Worm (Caenorhabditis elegans) whole organism, young adult: ENCODE data around the gene ech-8.

Experiments used
- B0035.1 ChIP-seq: sonication (generic microtip); optimal IDR thresholded peaks from 2 replicates; lab custom pipeline; 2016; ENCODE audit warnings: missing genetic modification characterization, mild to moderate bottlenecking, missing compliant biosample characterization, missing genotype, missing genetic modification reagents
- C06A6.2 ChIP-seq: fragments of 200-800 bp; sonication (Bioruptor generic); conservative IDR thresholded peaks from 2 replicates; pipeline ENCODE4 v1.3.6; 2022; ENCODE audit warnings: missing genetic modification characterization, missing compliant biosample characterization
- D2030.7 ChIP-seq: fragments of 200-800 bp; sonication (Bioruptor generic); IDR thresholded peaks from 2 replicates; pipeline ENCODE4 v1.3.6; 2022; ENCODE audit warnings: missing genetic modification reagents, missing genetic modification characterization, missing compliant biosample characterization
- F22D6.2 ChIP-seq: sonication (generic microtip); optimal IDR thresholded peaks from 2 replicates; lab custom pipeline; 2016; ENCODE audit warnings: mild to moderate bottlenecking, missing genetic modification characterization, missing compliant biosample characterization
- F33H1.4 ChIP-seq: fragments of 200-800 bp; sonication (Bioruptor generic); IDR thresholded peaks from 2 replicates; pipeline ENCODE4 v1.3.6; 2022; ENCODE audit warnings: missing genetic modification reagents, missing genetic modification characterization, missing compliant biosample characterization
- K12H6.12 ChIP-seq: fragments of 200-800 bp; sonication (Bioruptor generic); optimal IDR thresholded peaks from 2 replicates; lab custom pipeline; 2018; ENCODE audit warnings: mild to moderate bottlenecking, missing genetic modification characterization, missing compliant biosample characterization
- Y53F4B.3 ChIP-seq: fragments of 200-800 bp; sonication (Bioruptor generic); IDR thresholded peaks from 2 replicates; pipeline ENCODE4 v1.3.6; 2022; ENCODE audit warnings: missing genetic modification reagents, missing genetic modification characterization, missing compliant biosample characterization
- Y56A3A.18 ChIP-seq: fragments of 200-800 bp; sonication (Bioruptor generic); IDR thresholded peaks from 2 replicates; pipeline ENCODE4 v1.3.6; 2022; ENCODE audit warnings: missing genetic modification reagents, missing genetic modification characterization, missing compliant biosample characterization
- ZK185.1 ChIP-seq: sonication (generic microtip); optimal IDR thresholded peaks from 2 replicates; lab custom pipeline; 2016; ENCODE audit warnings: mild to moderate bottlenecking, missing genetic modification characterization, missing compliant biosample characterization; ENCODE audit not compliant: poor library complexity, severe bottlenecking
- cebp-1 ChIP-seq, 2 experiments: fragments of 200-800 bp in 1 of 2; sonication (Bioruptor generic) in 1 of 2; sonication (generic microtip) in 1 of 2; IDR thresholded peaks in 1 of 2; optimal IDR thresholded peaks in 1 of 2; 2 replicates each; pipeline versions ENCODE4 v1.3.6 to Lab custom; 2017 to 2022; ENCODE audit warnings: missing compliant biosample characterization in 2 of 2, missing genetic modification characterization in 2 of 2, mild to moderate bottlenecking in 1 of 2, missing genetic modification reagents in 1 of 2, moderate library complexity in 1 of 2
- ceh-40 ChIP-seq: fragments of 200-800 bp; sonication (Bioruptor generic); IDR thresholded peaks from 2 replicates; pipeline ENCODE4 v1.3.6; 2022; ENCODE audit warnings: missing genetic modification characterization, missing compliant biosample characterization
- ceh-91 ChIP-seq: fragments of 200-800 bp; sonication (Bioruptor generic); IDR thresholded peaks from 2 replicates; pipeline ENCODE4 v1.3.6; 2022; ENCODE audit warnings: missing genetic modification reagents, missing genetic modification characterization, missing compliant biosample characterization
- dox-1 ChIP-seq: fragments of 200-800 bp; sonication (Bioruptor generic); IDR thresholded peaks from 2 replicates; pipeline ENCODE4 v1.3.6; 2022; ENCODE audit warnings: missing genetic modification reagents, missing genetic modification characterization, missing compliant biosample characterization
- efl-1 ChIP-seq: fragments of 150-350 bp; optimal IDR thresholded peaks from 2 replicates; lab custom pipeline; 2014; ENCODE audit warnings: missing biosample characterization, missing genetic modification reagents, missing genetic modification characterization
- egl-18 ChIP-seq: fragments of 200-800 bp; sonication (Bioruptor generic); IDR thresholded peaks from 2 replicates; pipeline ENCODE4 v1.3.6; 2022; ENCODE audit warnings: missing genetic modification reagents, missing genetic modification characterization, missing compliant biosample characterization
- egrh-3 ChIP-seq: fragments of 200-800 bp; sonication (Bioruptor generic); IDR thresholded peaks from 2 replicates; pipeline ENCODE4 v1.3.6; 2022; ENCODE audit warnings: missing genetic modification reagents, missing genetic modification characterization, missing compliant biosample characterization
- ekl-4 ChIP-seq: fragments of 200-800 bp; sonication (Bioruptor generic); IDR thresholded peaks from 2 replicates; pipeline ENCODE4 v1.3.6; 2022; ENCODE audit warnings: missing genetic modification reagents, missing genetic modification characterization, missing compliant biosample characterization
- ets-4 ChIP-seq: fragments of 200-800 bp; sonication (Bioruptor generic); optimal IDR thresholded peaks from 2 replicates; lab custom pipeline; 2018; ENCODE audit warnings: mild to moderate bottlenecking, missing genetic modification characterization, missing compliant biosample characterization
- fkh-3 ChIP-seq: sonication (generic microtip); optimal IDR thresholded peaks from 2 replicates; lab custom pipeline; 2016; ENCODE audit warnings: mild to moderate bottlenecking, missing genetic modification characterization, missing compliant biosample characterization
- hsf-1 ChIP-seq: fragments of 200-800 bp; sonication (Bioruptor generic); IDR thresholded peaks from 2 replicates; pipeline ENCODE4 v1.3.6; 2022; ENCODE audit warnings: missing genetic modification reagents, missing genetic modification characterization, missing compliant biosample characterization
- lag-1 ChIP-seq: fragments of 200-800 bp; sonication (Bioruptor generic); IDR thresholded peaks from 2 replicates; pipeline ENCODE4 v1.3.6; 2022; ENCODE audit warnings: missing genetic modification reagents, missing genetic modification characterization, missing compliant biosample characterization
- lin-40 ChIP-seq: sonication (generic microtip); optimal IDR thresholded peaks from 2 replicates; lab custom pipeline; 2016; ENCODE audit warnings: missing genetic modification characterization, mild to moderate bottlenecking, missing compliant biosample characterization, missing genotype, missing genetic modification reagents
- lsl-1 ChIP-seq: fragments of 200-800 bp; sonication (Bioruptor generic); optimal IDR thresholded peaks from 2 replicates; lab custom pipeline; 2018; ENCODE audit warnings: mild to moderate bottlenecking, missing genetic modification characterization, moderate library complexity, missing compliant biosample characterization
- lsy-27 ChIP-seq: sonication (generic microtip); optimal IDR thresholded peaks from 2 replicates; lab custom pipeline; 2017; ENCODE audit warnings: missing genetic modification characterization, mild to moderate bottlenecking, missing compliant biosample characterization, antibody characterized with exemption, missing genotype, borderline replicate concordance; ENCODE audit not compliant: insufficient read depth
- madf-8 ChIP-seq: fragments of 200-800 bp; sonication (Bioruptor generic); conservative IDR thresholded peaks from 2 replicates; pipeline ENCODE4 v1.3.6; 2022; ENCODE audit warnings: missing genetic modification reagents, missing genetic modification characterization, missing compliant biosample characterization
- mel-28 ChIP-seq: sonication (generic microtip); optimal IDR thresholded peaks from 2 replicates; lab custom pipeline; 2016; ENCODE audit warnings: borderline replicate concordance, mild to moderate bottlenecking, missing genetic modification characterization, missing compliant biosample characterization
- mes-4 ChIP-seq: sonication (generic microtip); optimal IDR thresholded peaks from 2 replicates; lab custom pipeline; 2016; ENCODE audit warnings: missing genotype, missing genetic modification characterization, missing compliant biosample characterization
- mxl-1 ChIP-seq: sonication (generic microtip); optimal IDR thresholded peaks from 2 replicates; lab custom pipeline; 2016; ENCODE audit warnings: missing genetic modification characterization, missing compliant biosample characterization
- nhr-120 ChIP-seq: fragments of 200-800 bp; sonication (Bioruptor generic); IDR thresholded peaks from 2 replicates; pipeline ENCODE4 v1.3.6; 2022; ENCODE audit warnings: missing genetic modification characterization, missing compliant biosample characterization
- nhr-179 ChIP-seq: sonication (generic microtip); optimal IDR thresholded peaks from 2 replicates; lab custom pipeline; 2016; ENCODE audit warnings: mild to moderate bottlenecking, missing genetic modification characterization, missing compliant biosample characterization
- nhr-80 ChIP-seq: sonication (generic microtip); optimal IDR thresholded peaks from 2 replicates; lab custom pipeline; 2016; ENCODE audit warnings: missing genetic modification characterization, missing compliant biosample characterization
- rcor-1 ChIP-seq: fragments of 200-800 bp; sonication (Bioruptor generic); IDR thresholded peaks from 2 replicates; pipeline ENCODE4 v1.3.6; 2022; ENCODE audit warnings: missing genetic modification reagents, missing genetic modification characterization, missing compliant biosample characterization
- snpc-1.1 ChIP-seq: sonication (generic microtip); optimal IDR thresholded peaks from 2 replicates; lab custom pipeline; 2017; ENCODE audit warnings: missing genetic modification characterization, mild to moderate bottlenecking, missing compliant biosample characterization, antibody characterized with exemption, moderate library complexity, missing genotype, missing genetic modification reagents; ENCODE audit not compliant: insufficient read depth
- snpc-4 ChIP-seq, 5 experiments: fragments of 150-350 bp in 1 of 5; sonication (generic microtip) in 4 of 5; optimal IDR thresholded peaks; 2 replicates each; lab custom pipeline; 2014 to 2018; ENCODE audit warnings: missing genetic modification characterization in 5 of 5, missing biosample characterization in 3 of 5, antibody characterized with exemption in 2 of 5, mild to moderate bottlenecking in 2 of 5, missing compliant biosample characterization in 2 of 5, missing genotype in 2 of 5, moderate library complexity in 2 of 5, missing genetic modification reagents in 1 of 5
- tbp1 ChIP-seq: fragments of 200-800 bp; sonication (Bioruptor generic); optimal IDR thresholded peaks from 2 replicates; lab custom pipeline; 2018; ENCODE audit warnings: mild to moderate bottlenecking, missing genetic modification characterization, missing compliant biosample characterization
- unc-130 ChIP-seq: sonication (generic microtip); optimal IDR thresholded peaks from 2 replicates; lab custom pipeline; 2016; ENCODE audit warnings: missing genetic modification reagents, missing genetic modification characterization, missing compliant biosample characterization
- xnd-1 ChIP-seq: sonication (generic microtip); optimal IDR thresholded peaks from 2 replicates; lab custom pipeline; 2016; ENCODE audit warnings: missing genotype, missing genetic modification reagents, missing genetic modification characterization, missing compliant biosample characterization
- ztf-18 ChIP-seq: sonication (generic microtip); optimal IDR thresholded peaks from 2 replicates; lab custom pipeline; 2016; ENCODE audit warnings: missing genotype, mild to moderate bottlenecking, missing genetic modification characterization, missing compliant biosample characterization
- ztf-25 ChIP-seq: fragments of 200-800 bp; sonication (Bioruptor generic); IDR thresholded peaks from 2 replicates; pipeline ENCODE4 v1.3.6; 2022; ENCODE audit warnings: missing genetic modification reagents, missing genetic modification characterization, missing compliant biosample characterization
- ztf-28 ChIP-seq: fragments of 200-800 bp; sonication (Bioruptor generic); IDR thresholded peaks from 2 replicates; pipeline ENCODE4 v1.3.6; 2022; ENCODE audit warnings: missing genetic modification reagents, missing genetic modification characterization, missing compliant biosample characterization
- ztf-3 ChIP-seq: fragments of 200-800 bp; sonication (Bioruptor generic); optimal IDR thresholded peaks from 2 replicates; lab custom pipeline; 2018; ENCODE audit warnings: mild to moderate bottlenecking, missing genetic modification characterization, missing compliant biosample characterization
- ztf-6 ChIP-seq: fragments of 200-800 bp; sonication (Bioruptor generic); IDR thresholded peaks from 2 replicates; pipeline ENCODE4 v1.3.6; 2022; ENCODE audit warnings: missing genetic modification reagents, missing genetic modification characterization, missing compliant biosample characterization

The ech-8 gene

DNA sequence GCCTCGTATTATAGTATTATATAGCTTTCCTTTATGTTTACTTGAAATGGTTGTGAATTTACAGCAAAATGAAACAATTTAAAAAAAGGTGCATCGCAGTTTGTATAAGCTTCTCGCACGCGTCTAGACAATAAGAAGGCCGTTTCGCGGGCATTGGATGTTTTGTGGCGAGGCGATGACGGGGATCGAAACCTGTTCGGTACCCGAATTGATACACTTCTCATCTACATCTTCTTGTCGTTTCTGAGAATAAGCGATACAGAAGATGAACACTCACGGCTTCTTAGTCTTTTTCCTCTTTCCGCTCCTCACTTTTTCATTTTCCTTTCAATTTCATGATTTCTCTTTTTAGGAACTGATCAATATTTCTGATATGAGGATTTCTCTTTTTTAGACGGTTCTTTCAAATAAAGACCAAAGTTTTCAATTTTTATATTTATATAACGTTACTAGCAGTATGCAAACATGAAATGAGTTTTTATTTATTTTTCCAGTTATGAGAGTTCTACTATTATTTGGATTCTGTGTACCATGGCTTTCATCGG is 6.8 kb upstream of the ech-8 start, which contains the start of gene F01G10.10 (continued):
- no peak for TF ChIP-seq madf-8 (GFP tag; lab: Robert Waterston, UW)
- TF ChIP-seq nhr-179, result no peak
- no peak for TF ChIP-seq mxl-1 (tag; lab: Kevin White, UChicago)
- TF ChIP-seq, all 124 proteins: peak for 39

DNA sequence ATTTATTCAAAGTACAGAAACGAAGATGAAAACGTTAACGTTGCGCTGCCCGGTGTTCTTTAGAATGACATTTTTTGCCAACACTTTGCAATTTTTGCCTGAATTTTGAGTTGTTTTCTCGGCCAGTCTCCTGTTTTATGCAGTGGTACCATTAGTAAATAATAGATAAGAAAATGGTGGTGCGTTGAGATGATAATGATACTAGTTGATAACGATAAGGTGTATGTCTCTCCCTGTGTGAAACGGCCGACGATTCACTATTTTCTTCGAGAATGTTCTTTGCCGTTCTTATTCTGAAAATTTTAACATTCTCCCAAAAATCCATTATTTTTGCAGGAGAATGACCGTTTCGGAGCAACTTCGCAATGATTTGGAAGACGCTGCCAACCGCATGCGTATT is 4.3 kb upstream of the ech-8 start, which contains the start of gene tkt-1:
tkt-1 (plus strand) TSS at position 337 of the 400 bp plus-strand sequence.
- no peak for TF ChIP-seq cebp-1 (GFP tag; IDR thresholded peaks at IDR 0.05; lab: Robert Waterston, UW)
- peak; percentile 4 for TF ChIP-seq cebp-1 (tag; optimal IDR thresholded peaks at IDR 0.05; lab: Kevin White, UChicago)
- no peak for TF ChIP-seq ztf-3 (GFP tag; lab: Kevin White, UChicago)
- TF ChIP-seq ekl-4, result 0 out of 2 replicates have a peak, but pooled peaks have one; percentile 40
- TF ChIP-seq K12H6.12, result no peak
- no peak for TF ChIP-seq egrh-3 (GFP tag; lab: Robert Waterston, UW)
- no peak for TF ChIP-seq ztf-25
- peak; percentile 74 for TF ChIP-seq nhr-80 (tag; lab: Kevin White, UChicago)
- no peak for TF ChIP-seq F33H1.4 (GFP tag; lab: Robert Waterston, UW)
- no peak for TF ChIP-seq lag-1 (GFP tag; lab: Robert Waterston, UW)
- TF ChIP-seq unc-130 (GFP tag; lab: Kevin White, UChicago), result no peak
- TF ChIP-seq nhr-120 (GFP tag; lab: Robert Waterston, UW), result no peak
- TF ChIP-seq ztf-6 (GFP tag; lab: Robert Waterston, UW), result no peak
- TF ChIP-seq mxl-1 (tag; lab: Kevin White, UChicago), result no peak
- TF ChIP-seq snpc-4 (GFP tag; optimal IDR thresholded peaks at IDR 0.05; lab: Kevin White, UChicago), result no peak
- TF ChIP-seq snpc-4 (tag; optimal IDR thresholded peaks at IDR 0.05; lab: Kevin White, UChicago), result no peak
- TF ChIP-seq tbp1 (GFP tag; lab: Kevin White, UChicago), result peak; percentile 10
- TF ChIP-seq lsy-27 (tag; lab: Kevin White, UChicago), result no peak
- no peak for TF ChIP-seq lin-40 (tag; lab: Kevin White, UChicago)
- no peak for TF ChIP-seq fkh-3 (tag; lab: Kevin White, UChicago)
- peak; percentile 26 for TF ChIP-seq ets-4 (GFP tag; lab: Kevin White, UChicago)
- no peak for TF ChIP-seq Y53F4B.3 (GFP tag; lab: Robert Waterston, UW)
- no peak for TF ChIP-seq F22D6.2
- TF ChIP-seq ceh-91 (GFP tag; lab: Robert Waterston, UW), result no peak
- TF ChIP-seq hsf-1, result peak; percentile 74

DNA sequence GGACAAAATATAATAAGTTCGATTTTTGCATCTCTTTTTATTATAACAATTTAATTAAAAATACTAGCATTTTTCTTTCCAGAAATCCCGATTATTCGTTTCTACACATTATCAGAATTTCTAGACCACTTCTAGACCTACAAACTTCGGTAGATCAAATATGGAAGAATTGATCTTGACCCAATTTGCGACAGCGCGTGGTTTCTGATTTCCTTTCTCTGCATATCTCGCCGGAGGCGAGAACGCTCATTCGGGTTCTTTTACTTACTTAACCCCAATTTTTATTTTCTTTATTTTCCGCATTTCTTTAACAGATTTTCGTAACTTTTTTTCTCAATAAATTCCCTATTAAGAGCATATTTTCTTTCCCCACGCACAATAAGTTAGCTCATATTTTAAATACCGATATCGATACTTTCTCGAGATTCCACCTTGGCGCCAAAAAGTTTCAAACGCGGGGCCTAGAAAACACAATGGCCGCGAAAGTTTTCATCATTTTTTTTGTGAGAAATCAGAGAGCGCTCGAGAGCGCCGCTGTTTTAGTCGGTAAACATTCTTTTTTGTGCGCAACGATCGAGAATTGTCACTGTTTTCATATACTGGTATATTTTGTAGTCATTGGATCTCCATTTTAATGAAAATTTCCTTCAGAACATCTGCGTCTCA is 3.6 kb upstream of the ech-8 start:
- no peak for TF ChIP-seq egl-18 (GFP tag; lab: Robert Waterston, UW)
- 0 out of 2 replicates have a peak, but pooled peaks have one; percentile 48 for TF ChIP-seq hsf-1
- no peak for TF ChIP-seq ceh-40
- TF ChIP-seq C06A6.2 (GFP tag; lab: Robert Waterston, UW), result no peak
- TF ChIP-seq ztf-18, result no peak
- no peak for TF ChIP-seq mes-4
- no peak for TF ChIP-seq Y56A3A.18 (GFP tag; lab: Robert Waterston, UW)
- no peak for TF ChIP-seq snpc-1.1 (tag; lab: Kevin White, UChicago)
- TF ChIP-seq D2030.7 (GFP tag; lab: Robert Waterston, UW), result peak; percentile 44
- no peak for TF ChIP-seq ekl-4
- TF ChIP-seq dox-1, result peak; percentile 62; the same call in 1 of the 2 replicates
- TF ChIP-seq rcor-1, result no peak
- peak; percentile 81 for TF ChIP-seq efl-1
- TF ChIP-seq cebp-1 (GFP tag; IDR thresholded peaks at IDR 0.05; lab: Robert Waterston, UW), result no peak
- no peak for TF ChIP-seq cebp-1 (tag; optimal IDR thresholded peaks at IDR 0.05; lab: Kevin White, UChicago)
- TF ChIP-seq lsl-1 (GFP tag; lab: Kevin White, UChicago), result peak; percentile 20
- no peak for TF ChIP-seq mel-28 (tag; lab: Kevin White, UChicago)
- TF ChIP-seq B0035.1 (tag; lab: Kevin White, UChicago), result no peak
- TF ChIP-seq ztf-6 (GFP tag; lab: Robert Waterston, UW), result no peak
- peak; percentile 1 for TF ChIP-seq unc-130 (GFP tag; lab: Kevin White, UChicago)
- TF ChIP-seq xnd-1 (tag; lab: Kevin White, UChicago), result peak; percentile 64
- TF ChIP-seq ceh-91 (GFP tag; lab: Robert Waterston, UW), result peak; percentile 42; the same call in 1 of the 2 replicates
- peak; percentile 24 for TF ChIP-seq ZK185.1
- no peak for TF ChIP-seq ztf-28 (GFP tag; lab: Robert Waterston, UW)
